Worm (Caenorhabditis elegans) whole organism, young adult: ENCODE data around the gene gtf-2H4.

Experiments used
- B0336.3 ChIP-seq: fragments of 200-800 bp; sonication (Bioruptor generic); IDR thresholded peaks from 2 replicates; pipeline ENCODE4 v1.3.6; 2022; ENCODE audit warnings: missing genetic modification characterization, missing compliant biosample characterization
- F23B12.7 ChIP-seq: sonication (generic microtip); optimal IDR thresholded peaks from 2 replicates; lab custom pipeline; 2017; ENCODE audit warnings: missing genetic modification characterization, mild to moderate bottlenecking, missing compliant biosample characterization, antibody characterized with exemption, moderate library complexity; ENCODE audit not compliant: insufficient read depth
- K11D2.4 ChIP-seq: fragments of 200-800 bp; sonication (Bioruptor generic); IDR thresholded peaks from 2 replicates; pipeline ENCODE4 v1.3.6; 2022; ENCODE audit warnings: missing genetic modification reagents, missing genetic modification characterization, missing compliant biosample characterization
- K12H6.12 ChIP-seq: fragments of 200-800 bp; sonication (Bioruptor generic); optimal IDR thresholded peaks from 2 replicates; lab custom pipeline; 2018; ENCODE audit warnings: mild to moderate bottlenecking, missing genetic modification characterization, missing compliant biosample characterization
- ama-1 ChIP-seq, 3 experiments: fragments of 150-350 bp in 1 of 3; sonication (generic microtip) in 2 of 3; optimal IDR thresholded peaks; 2 replicates each; lab custom pipeline; 2014 to 2018; ENCODE audit warnings: missing biosample characterization in 2 of 3, missing genetic modification characterization in 2 of 3, missing genetic modification reagents in 2 of 3
- aptf-2 ChIP-seq: fragments of 200-800 bp; sonication (Bioruptor generic); conservative IDR thresholded peaks from 2 replicates; pipeline ENCODE4 v1.3.6; 2022; ENCODE audit warnings: missing genetic modification reagents, missing genetic modification characterization, missing compliant biosample characterization
- aptf-3 ChIP-seq: fragments of 200-800 bp; sonication (Bioruptor generic); IDR thresholded peaks from 2 replicates; pipeline ENCODE4 v1.3.6; 2022; ENCODE audit warnings: missing genetic modification characterization, missing compliant biosample characterization
- cebp-1 ChIP-seq, 2 experiments: fragments of 200-800 bp in 1 of 2; sonication (Bioruptor generic) in 1 of 2; sonication (generic microtip) in 1 of 2; IDR thresholded peaks in 1 of 2; optimal IDR thresholded peaks in 1 of 2; 2 replicates each; pipeline versions ENCODE4 v1.3.6 to Lab custom; 2017 to 2022; ENCODE audit warnings: missing compliant biosample characterization in 2 of 2, missing genetic modification characterization in 2 of 2, mild to moderate bottlenecking in 1 of 2, missing genetic modification reagents in 1 of 2, moderate library complexity in 1 of 2
- cebp-2 ChIP-seq: fragments of 200-800 bp; sonication (Bioruptor generic); IDR thresholded peaks from 2 replicates; pipeline ENCODE4 v1.3.6; 2022; ENCODE audit warnings: missing genetic modification characterization, missing compliant biosample characterization
- ceh-40 ChIP-seq: fragments of 200-800 bp; sonication (Bioruptor generic); IDR thresholded peaks from 2 replicates; pipeline ENCODE4 v1.3.6; 2022; ENCODE audit warnings: missing genetic modification characterization, missing compliant biosample characterization
- ceh-58 ChIP-seq: fragments of 200-800 bp; sonication (Bioruptor generic); IDR thresholded peaks from 2 replicates; pipeline ENCODE4 v1.3.6; 2022; ENCODE audit warnings: missing genetic modification characterization, missing compliant biosample characterization
- die-1 ChIP-seq: sonication (generic microtip); optimal IDR thresholded peaks from 2 replicates; lab custom pipeline; 2016; ENCODE audit warnings: missing genotype, mild to moderate bottlenecking, missing genetic modification characterization, missing compliant biosample characterization
- egl-18 ChIP-seq: fragments of 200-800 bp; sonication (Bioruptor generic); IDR thresholded peaks from 2 replicates; pipeline ENCODE4 v1.3.6; 2022; ENCODE audit warnings: missing genetic modification reagents, missing genetic modification characterization, missing compliant biosample characterization
- gei-17 ChIP-seq: fragments of 200-800 bp; sonication (Bioruptor generic); optimal IDR thresholded peaks from 2 replicates; lab custom pipeline; 2018; ENCODE audit warnings: mild to moderate bottlenecking, missing genetic modification characterization, missing compliant biosample characterization
- him-1 ChIP-seq: sonication (generic microtip); optimal IDR thresholded peaks from 2 replicates; lab custom pipeline; 2016; ENCODE audit warnings: missing genotype, missing genetic modification reagents, missing genetic modification characterization, missing compliant biosample characterization
- hmg-1.2 ChIP-seq: fragments of 200-800 bp; sonication (Bioruptor generic); IDR thresholded peaks from 2 replicates; pipeline ENCODE4 v1.3.6; 2022; ENCODE audit warnings: missing genetic modification reagents, missing genetic modification characterization, missing compliant biosample characterization
- hsf-1 ChIP-seq: fragments of 200-800 bp; sonication (Bioruptor generic); IDR thresholded peaks from 2 replicates; pipeline ENCODE4 v1.3.6; 2022; ENCODE audit warnings: missing genetic modification reagents, missing genetic modification characterization, missing compliant biosample characterization
- lin-40 ChIP-seq: sonication (generic microtip); optimal IDR thresholded peaks from 2 replicates; lab custom pipeline; 2016; ENCODE audit warnings: missing genetic modification characterization, mild to moderate bottlenecking, missing compliant biosample characterization, missing genotype, missing genetic modification reagents
- lin-54 ChIP-seq: fragments of 200-800 bp; sonication (Bioruptor generic); optimal IDR thresholded peaks from 2 replicates; lab custom pipeline; 2018; ENCODE audit warnings: mild to moderate bottlenecking, missing genetic modification characterization, missing compliant biosample characterization
- madf-10 ChIP-seq: sonication (generic microtip); optimal IDR thresholded peaks from 2 replicates; lab custom pipeline; 2016; ENCODE audit warnings: mild to moderate bottlenecking, missing genetic modification characterization, missing compliant biosample characterization
- madf-3 ChIP-seq: fragments of 200-800 bp; sonication (Bioruptor generic); IDR thresholded peaks from 2 replicates; pipeline ENCODE4 v1.3.6; 2022; ENCODE audit warnings: missing genetic modification reagents, missing genetic modification characterization, missing compliant biosample characterization
- mxl-1 ChIP-seq: sonication (generic microtip); optimal IDR thresholded peaks from 2 replicates; lab custom pipeline; 2016; ENCODE audit warnings: missing genetic modification characterization, missing compliant biosample characterization
- nfyb-1 ChIP-seq: fragments of 200-800 bp; sonication (Bioruptor generic); IDR thresholded peaks from 2 replicates; pipeline ENCODE4 v1.3.6; 2022; ENCODE audit warnings: missing genetic modification reagents, missing genetic modification characterization, missing compliant biosample characterization
- nhr-179 ChIP-seq: sonication (generic microtip); optimal IDR thresholded peaks from 2 replicates; lab custom pipeline; 2016; ENCODE audit warnings: mild to moderate bottlenecking, missing genetic modification characterization, missing compliant biosample characterization
- rcor-1 ChIP-seq: fragments of 200-800 bp; sonication (Bioruptor generic); IDR thresholded peaks from 2 replicates; pipeline ENCODE4 v1.3.6; 2022; ENCODE audit warnings: missing genetic modification reagents, missing genetic modification characterization, missing compliant biosample characterization
- somi-1 ChIP-seq: fragments of 200-800 bp; sonication (Bioruptor generic); optimal IDR thresholded peaks from 2 replicates; lab custom pipeline; 2018; ENCODE audit warnings: mild to moderate bottlenecking, missing genetic modification characterization, missing compliant biosample characterization
- tbx-9 ChIP-seq: sonication (generic microtip); optimal IDR thresholded peaks from 2 replicates; lab custom pipeline; 2016; ENCODE audit warnings: borderline replicate concordance, missing genetic modification characterization, inconsistent platforms, missing compliant biosample characterization
- zfh-2 ChIP-seq: fragments of 200-800 bp; sonication (Bioruptor generic); conservative IDR thresholded peaks from 2 replicates; pipeline ENCODE4 v1.3.6; 2022; ENCODE audit warnings: missing genetic modification reagents, missing genetic modification characterization, missing compliant biosample characterization
- ztf-26 ChIP-seq: sonication (generic microtip); optimal IDR thresholded peaks from 2 replicates; lab custom pipeline; 2017; ENCODE audit warnings: missing genetic modification characterization, missing compliant biosample characterization

The gtf-2H4 gene

ce11 chrIV:15398643-15399042 is 54.3 kb downstream of the gtf-2H4 start:
- no peak for TF ChIP-seq nhr-179 (tag; lab: Kevin White, UChicago)
- TF ChIP-seq gei-17 (GFP tag; lab: Kevin White, UChicago) = no peak
- TF ChIP-seq tbx-9 (tag; lab: Kevin White, UChicago) = no peak
- TF ChIP-seq rcor-1 (GFP tag; lab: Robert Waterston, UW) = no peak
- TF ChIP-seq nfyb-1 = no peak
- no peak for TF ChIP-seq zfh-2
- no peak for TF ChIP-seq aptf-2 (GFP tag; lab: Robert Waterston, UW)
- TF ChIP-seq die-1 (tag; lab: Kevin White, UChicago) = no peak
- no peak for TF ChIP-seq aptf-3 (GFP tag; lab: Robert Waterston, UW)
- TF ChIP-seq hsf-1 (GFP tag; lab: Robert Waterston, UW) = no peak
- no peak for TF ChIP-seq ama-1 (optimal IDR thresholded peaks at IDR 0.05; lab: Kevin White, UChicago)
- TF ChIP-seq ama-1 (GFP tag; optimal IDR thresholded peaks at IDR 0.05; lab: Kevin White, UChicago) = no peak
- TF ChIP-seq ceh-58 (GFP tag; lab: Robert Waterston, UW) = no peak
- TF ChIP-seq somi-1 = peak; percentile 87
- TF ChIP-seq B0336.3 (GFP tag; lab: Robert Waterston, UW) = peak; percentile 20; the same call in 1 of the 2 replicates
- no peak for TF ChIP-seq K11D2.4 (GFP tag; lab: Robert Waterston, UW)
- TF ChIP-seq him-1 (tag; lab: Kevin White, UChicago) = no peak
- TF ChIP-seq cebp-2 (GFP tag; lab: Robert Waterston, UW) = no peak
- TF ChIP-seq ceh-40 (GFP tag; lab: Robert Waterston, UW) = no peak
- TF ChIP-seq madf-10 (tag; lab: Kevin White, UChicago) = no peak
- TF ChIP-seq madf-3 = no peak
- TF ChIP-seq F23B12.7 (tag; lab: Kevin White, UChicago) = no peak
- TF ChIP-seq lin-40 (tag; lab: Kevin White, UChicago) = peak; percentile 67
- TF ChIP-seq lin-54 (GFP tag; lab: Kevin White, UChicago) = no peak
- TF ChIP-seq mxl-1 (tag; lab: Kevin White, UChicago) = no peak
- no peak for TF ChIP-seq cebp-1 (GFP tag; IDR thresholded peaks at IDR 0.05; lab: Robert Waterston, UW)
- TF ChIP-seq cebp-1 (tag; optimal IDR thresholded peaks at IDR 0.05; lab: Kevin White, UChicago) = peak; percentile 25
- no peak for TF ChIP-seq egl-18 (GFP tag; lab: Robert Waterston, UW)
- TF ChIP-seq hmg-1.2 (GFP tag; lab: Robert Waterston, UW) = peak; percentile 26; the same call in 1 of the 2 replicates
- peak; percentile 83 for TF ChIP-seq ztf-26 (tag; lab: Kevin White, UChicago)
- no peak for TF ChIP-seq K12H6.12
